Fruit fly (Drosophila melanogaster) whole organism, prepupa: ENCODE measurements around the gene fzo.

Experiments
- CG11902 ChIP-seq: fragments of 200-800 bp; sonication (Bioruptor generic); optimal IDR thresholded peaks from 3 replicates; lab custom pipeline; 2016; ENCODE audit warnings: missing biosample characterization, missing genetic modification characterization
- CG8319 ChIP-seq: fragments of 200-800 bp; sonication (Bioruptor generic); optimal IDR thresholded peaks from 3 replicates; lab custom pipeline; 2016; ENCODE audit warnings: missing biosample characterization, missing genetic modification characterization
- eg ChIP-seq: fragments of 200-800 bp; sonication (Bioruptor generic); IDR thresholded peaks from 3 replicates; pipeline ENCODE4 v1.3.6; 2022; ENCODE audit warnings: missing biosample characterization, missing genetic modification characterization

- TF ChIP-seq eg (GFP tag; lab: Robert Waterston, UW), result no peak
- no peak for TF ChIP-seq CG11902 (GFP tag; lab: Kevin White, UChicago)
- TF ChIP-seq CG8319 (GFP tag; lab: Kevin White, UChicago), result no peak
These were observed 26.4 kb downstream of the fzo start for dm6 chr3R:23177457-23177856.
